Worm (Caenorhabditis elegans): ENCODE results near the gene C49C8.3.

DNA sequence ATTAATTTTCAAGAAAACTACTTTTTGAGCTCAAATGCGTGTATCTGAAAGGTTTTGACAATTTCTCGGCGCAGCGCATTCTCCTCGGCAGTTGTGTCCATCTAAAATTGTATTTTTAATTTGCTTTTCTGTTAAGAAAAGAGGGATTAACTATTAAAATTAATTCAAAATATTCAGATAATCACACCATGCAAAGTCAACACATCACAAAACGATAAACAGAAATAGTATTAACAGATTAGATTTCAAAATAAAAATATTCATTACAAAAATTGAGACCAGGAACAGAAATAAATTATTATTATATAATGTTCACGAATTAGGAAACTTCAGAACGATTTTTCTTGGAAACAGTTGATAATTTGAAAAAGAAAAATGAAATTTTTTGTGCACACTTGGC lies 42.0 kb downstream of the C49C8.3 start, which contains the start of gene pole-2:
- TF ChIP-seq lsy-2 (tag; optimal IDR thresholded peaks at IDR 0.05) (no peak), ztf-11 (tag; optimal IDR thresholded peaks at IDR 0.05) (no peak), skn-1 (tag; optimal IDR thresholded peaks at IDR 0.05) (no peak), ces-1 (GFP tag; optimal IDR thresholded peaks at IDR 0.05) (no peak), unc-62 (GFP tag; optimal IDR thresholded peaks at IDR 0.05) (no peak), lin-35 (GFP tag; optimal IDR thresholded peaks at IDR 0.05) (no peak), mdl-1 (tag; optimal IDR thresholded peaks at IDR 0.05) (no peak), lin-39 (tag; optimal IDR thresholded peaks at IDR 0.05) (no peak), nhr-12 (tag; optimal IDR thresholded peaks at IDR 0.05) (no peak), nhr-90 (tag; optimal IDR thresholded peaks at IDR 0.05; ENCODE audit: poor library complexity) (no peak), hlh-17 (GFP tag; optimal IDR thresholded peaks at IDR 0.05; ENCODE audit: borderline replicate concordance) (no peak)
